Worm (Caenorhabditis elegans) whole organism, L1 larva: Measurements from ENCODE around the gene srh-100.

Source experiments
- aha-1 ChIP-seq: fragments of 150-350 bp; optimal IDR thresholded peaks from 2 replicates; lab custom pipeline; 2014; ENCODE audit warnings: missing biosample characterization, missing genetic modification characterization
- mdl-1 ChIP-seq, 2 experiments: fragments of 150-350 bp; optimal IDR thresholded peaks; 2 replicates each; lab custom pipeline; 2014 to 2017; ENCODE audit warnings: missing biosample characterization in 2 of 2, missing genetic modification characterization in 2 of 2, inconsistent platforms in 1 of 2
- snpc-4 ChIP-seq: fragments of 150-350 bp; optimal IDR thresholded peaks from 2 replicates; lab custom pipeline; 2014; ENCODE audit warnings: missing biosample characterization, missing genetic modification characterization

- TF ChIP-seq mdl-1 (tag; optimal IDR thresholded peaks at IDR 0.05; lab: Kevin White, UChicago) (no peak), aha-1 (no peak), snpc-4 (no peak)
Observed at ce11 chrII:3716961-3717360, 2.5 kb upstream of the srh-100 start, which contains the start of gene fbxc-52.
